Fruit fly (Drosophila melanogaster): ENCODE data around the gene CG14054.

CG14054 gene

dm6 chrX:2103859-2104258 lies 37.7 kb upstream of the CG14054 start:
- no peak for TF ChIP-seq CG1620 (GFP tag; optimal IDR thresholded peaks at IDR 0.05)
- no peak for TF ChIP-seq CG14711 (tag; optimal IDR thresholded peaks at IDR 0.05)
- TF ChIP-seq pad (GFP tag; optimal IDR thresholded peaks at IDR 0.05): no peak
- TF ChIP-seq kay (GFP tag; ENCODE audit: borderline replicate concordance): no peak
- TF ChIP-seq cic (GFP tag; optimal IDR thresholded peaks at IDR 0.05): no peak
- no peak for TF ChIP-seq CG12768 (GFP tag; optimal IDR thresholded peaks at IDR 0.05)
- TF ChIP-seq CG11617 (GFP tag; optimal IDR thresholded peaks at IDR 0.05): no peak
- TF ChIP-seq cnc (optimal IDR thresholded peaks at IDR 0.05): no peak
- no peak for TF ChIP-seq CG5204 (GFP tag; optimal IDR thresholded peaks at IDR 0.05)
- no peak for TF ChIP-seq Hr96 (GFP tag; optimal IDR thresholded peaks at IDR 0.05)
- TF ChIP-seq CG33017 (tag; optimal IDR thresholded peaks at IDR 0.05): no peak
- no peak for TF ChIP-seq ovo (GFP tag; optimal IDR thresholded peaks at IDR 0.05)
- TF ChIP-seq Crg-1 (GFP tag; optimal IDR thresholded peaks at IDR 0.05): no peak
- TF ChIP-seq toe (GFP tag; optimal IDR thresholded peaks at IDR 0.05): no peak
- no peak for TF ChIP-seq CG7101 (tag; optimal IDR thresholded peaks at IDR 0.05)

dm6 chrX:2098267-2098666 lies 32.1 kb upstream of the CG14054 start:
- TF ChIP-seq CG33017 (tag; optimal IDR thresholded peaks at IDR 0.05) (peak; percentile 8), Clk (GFP tag; optimal IDR thresholded peaks at IDR 0.05) (no peak), Mnt (GFP tag; optimal IDR thresholded peaks at IDR 0.05) (no peak), tj (GFP tag; optimal IDR thresholded peaks at IDR 0.05) (no peak), CG14711 (tag; optimal IDR thresholded peaks at IDR 0.05) (peak; percentile 40), cnc (optimal IDR thresholded peaks at IDR 0.05) (no peak), CG7045 (GFP tag; optimal IDR thresholded peaks at IDR 0.05) (no peak)

- TF ChIP-seq Clk (GFP tag; optimal IDR thresholded peaks at IDR 0.05) (no peak), Mnt (GFP tag; optimal IDR thresholded peaks at IDR 0.05) (no peak), tj (GFP tag; optimal IDR thresholded peaks at IDR 0.05) (no peak), cic (GFP tag; optimal IDR thresholded peaks at IDR 0.05) (no peak), CG12768 (GFP tag; optimal IDR thresholded peaks at IDR 0.05) (no peak), toe (GFP tag; optimal IDR thresholded peaks at IDR 0.05) (no peak), CG7101 (tag; optimal IDR thresholded peaks at IDR 0.05) (no peak), bab1 (GFP tag; optimal IDR thresholded peaks at IDR 0.05) (no peak), CG33017 (tag; optimal IDR thresholded peaks at IDR 0.05) (no peak), kay (GFP tag; ENCODE audit: borderline replicate concordance) (no peak), ovo (GFP tag; optimal IDR thresholded peaks at IDR 0.05) (no peak), CG1620 (GFP tag; optimal IDR thresholded peaks at IDR 0.05) (no peak), Crg-1 (GFP tag; optimal IDR thresholded peaks at IDR 0.05) (no peak), CG14711 (tag; optimal IDR thresholded peaks at IDR 0.05) (no peak), Hr96 (GFP tag; optimal IDR thresholded peaks at IDR 0.05) (no peak), CG11617 (GFP tag; optimal IDR thresholded peaks at IDR 0.05) (no peak), CG7045 (GFP tag; optimal IDR thresholded peaks at IDR 0.05) (no peak), CG5204 (GFP tag; optimal IDR thresholded peaks at IDR 0.05) (no peak), cnc (optimal IDR thresholded peaks at IDR 0.05) (no peak)
Observed at dm6 chrX:2096341-2096740, 30.2 kb upstream of the CG14054 start.

DNA sequence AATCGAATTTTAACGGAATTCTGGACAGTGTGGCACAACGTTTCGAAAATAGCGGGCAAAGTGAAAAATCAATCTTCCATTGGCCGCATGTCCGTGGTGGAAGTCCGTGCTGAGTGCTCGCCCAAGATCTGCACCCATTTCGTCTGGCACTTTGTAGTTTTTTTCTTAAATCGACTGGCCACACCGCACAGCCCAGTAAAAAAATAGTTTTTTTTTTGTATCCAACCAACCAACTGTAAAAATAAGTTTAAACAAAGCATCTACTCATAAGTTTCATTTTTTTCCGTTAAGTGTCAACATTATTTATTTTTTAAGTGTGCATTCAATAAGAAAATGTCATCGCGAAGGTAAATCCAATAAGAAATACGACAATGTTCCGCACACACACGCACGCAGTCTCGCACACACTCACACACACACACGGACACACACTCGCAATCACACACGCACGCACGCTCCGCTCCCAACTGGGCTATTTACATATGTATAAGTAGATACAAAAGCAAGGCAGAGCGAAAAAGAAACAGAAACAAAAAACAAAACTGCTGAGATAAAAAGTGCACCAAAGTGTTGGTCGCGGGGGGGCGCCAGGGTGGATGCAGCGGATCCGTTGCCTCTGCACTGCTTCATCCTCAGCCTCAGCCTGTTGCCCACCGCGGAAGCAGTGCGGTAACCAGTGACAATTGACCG lies 28.1 kb upstream of the CG14054 start, which contains the start of gene csw:
csw (plus strand) TSS at position 163 of the 690 bp plus-strand sequence.
- peak; percentile 67 for TF ChIP-seq bab1 (GFP tag; optimal IDR thresholded peaks at IDR 0.05)
- TF ChIP-seq ovo (GFP tag; optimal IDR thresholded peaks at IDR 0.05): peak; percentile 70
- TF ChIP-seq CG33017 (tag; optimal IDR thresholded peaks at IDR 0.05): peak; percentile 18
- peak; percentile 17 for TF ChIP-seq CG14711 (tag; optimal IDR thresholded peaks at IDR 0.05)
- TF ChIP-seq CG7101 (tag; optimal IDR thresholded peaks at IDR 0.05): peak; percentile 70
- TF ChIP-seq Hr96 (GFP tag; optimal IDR thresholded peaks at IDR 0.05): no peak
- TF ChIP-seq cnc (optimal IDR thresholded peaks at IDR 0.05): no peak
- no peak for TF ChIP-seq Clk (GFP tag; optimal IDR thresholded peaks at IDR 0.05)
- peak; percentile 30 for TF ChIP-seq CG12768 (GFP tag; optimal IDR thresholded peaks at IDR 0.05)
- TF ChIP-seq Mnt (GFP tag; optimal IDR thresholded peaks at IDR 0.05): peak; percentile 70
- TF ChIP-seq Crg-1 (GFP tag; optimal IDR thresholded peaks at IDR 0.05): peak; percentile 52
- peak; percentile 51 for TF ChIP-seq pad (GFP tag; optimal IDR thresholded peaks at IDR 0.05)
- peak; percentile 33 for TF ChIP-seq cic (GFP tag; optimal IDR thresholded peaks at IDR 0.05)
- TF ChIP-seq kay (GFP tag; ENCODE audit: borderline replicate concordance): no peak
- TF ChIP-seq toe (GFP tag; optimal IDR thresholded peaks at IDR 0.05): no peak
- TF ChIP-seq CG1620 (GFP tag; optimal IDR thresholded peaks at IDR 0.05): peak; percentile 55
- TF ChIP-seq tj (GFP tag; optimal IDR thresholded peaks at IDR 0.05): peak; percentile 65
- peak; percentile 71 for TF ChIP-seq CG11617 (GFP tag; optimal IDR thresholded peaks at IDR 0.05)
- TF ChIP-seq CG5204 (GFP tag; optimal IDR thresholded peaks at IDR 0.05): peak; percentile 30

- no peak for TF ChIP-seq CG1620 (GFP tag; optimal IDR thresholded peaks at IDR 0.05)
- no peak for TF ChIP-seq CG7101 (tag; optimal IDR thresholded peaks at IDR 0.05)
- no peak for TF ChIP-seq CG14711 (tag; optimal IDR thresholded peaks at IDR 0.05)
- TF ChIP-seq Mnt (GFP tag; optimal IDR thresholded peaks at IDR 0.05): no peak
- no peak for TF ChIP-seq toe (GFP tag; optimal IDR thresholded peaks at IDR 0.05)
- TF ChIP-seq CG7045 (GFP tag; optimal IDR thresholded peaks at IDR 0.05): no peak
- TF ChIP-seq kay (GFP tag; ENCODE audit: borderline replicate concordance): no peak
- no peak for TF ChIP-seq Crg-1 (GFP tag; optimal IDR thresholded peaks at IDR 0.05)
- TF ChIP-seq Clk (GFP tag; optimal IDR thresholded peaks at IDR 0.05): no peak
- no peak for TF ChIP-seq CG12768 (GFP tag; optimal IDR thresholded peaks at IDR 0.05)
- TF ChIP-seq cnc (optimal IDR thresholded peaks at IDR 0.05): no peak
- TF ChIP-seq CG5204 (GFP tag; optimal IDR thresholded peaks at IDR 0.05): no peak
- no peak for TF ChIP-seq ovo (GFP tag; optimal IDR thresholded peaks at IDR 0.05)
- no peak for TF ChIP-seq pad (GFP tag; optimal IDR thresholded peaks at IDR 0.05)
- TF ChIP-seq bab1 (GFP tag; optimal IDR thresholded peaks at IDR 0.05): no peak
- no peak for TF ChIP-seq CG33017 (tag; optimal IDR thresholded peaks at IDR 0.05)
- no peak for TF ChIP-seq Hr96 (GFP tag; optimal IDR thresholded peaks at IDR 0.05)
- no peak for TF ChIP-seq cic (GFP tag; optimal IDR thresholded peaks at IDR 0.05)
Observed at dm6 chrX:2089812-2090211, 23.7 kb upstream of the CG14054 start.

All from whole organism, adult.